Worm (Caenorhabditis elegans): Measurements from ENCODE around the gene Y32H12A.7.
A peak's percentile ranks its signal among the peaks of the same experiment; 100 is the strongest.

Y32H12A.7 gene

ce11 chrIII:5349250-5349649 is 36.0 kb downstream of the Y32H12A.7 start, which contains the start of gene thoc-5 (continued):
- peak; percentile 85 for TF ChIP-seq isw-1 (GFP tag; IDR thresholded peaks at IDR 0.05)
- no peak for TF ChIP-seq pqm-1 (tag; optimal IDR thresholded peaks at IDR 0.05)
- peak; percentile 75 for TF ChIP-seq lin-15B (tag; optimal IDR thresholded peaks at IDR 0.05)
- TF ChIP-seq jun-1 (tag; optimal IDR thresholded peaks at IDR 0.05): peak; percentile 41
- peak; percentile 28 for TF ChIP-seq aly-2 (tag; optimal IDR thresholded peaks at IDR 0.05)
- peak; percentile 61 for TF ChIP-seq lin-39 (tag; optimal IDR thresholded peaks at IDR 0.05)
- peak; percentile 92 for TF ChIP-seq C04F5.9 (tag; optimal IDR thresholded peaks at IDR 0.05)
- TF ChIP-seq nhr-85 (tag): peak; percentile 93
- no peak for TF ChIP-seq pag-3 (tag; optimal IDR thresholded peaks at IDR 0.05; ENCODE audit: borderline replicate concordance, insufficient read depth)
- TF ChIP-seq nhr-77 (tag; optimal IDR thresholded peaks at IDR 0.05): no peak
- peak; percentile 76 for TF ChIP-seq ceh-8 (GFP tag; optimal IDR thresholded peaks at IDR 0.05)
- TF ChIP-seq skn-1 (tag; optimal IDR thresholded peaks at IDR 0.05): peak; percentile 69
- peak; percentile 88 for TF ChIP-seq snu-23 (GFP tag; optimal IDR thresholded peaks at IDR 0.05)
- TF ChIP-seq mdl-1 (tag; optimal IDR thresholded peaks at IDR 0.05): peak in 1 of 2 experiments; percentile 54
- TF ChIP-seq unc-98 (GFP tag; IDR thresholded peaks at IDR 0.05): peak; percentile 96
- TF ChIP-seq nhr-76 (tag; optimal IDR thresholded peaks at IDR 0.05): no peak
- TF ChIP-seq lin-13 (GFP tag; optimal IDR thresholded peaks at IDR 0.05): peak; percentile 67
- TF ChIP-seq hlh-17 (GFP tag; optimal IDR thresholded peaks at IDR 0.05; ENCODE audit: borderline replicate concordance): peak; percentile 93
- TF ChIP-seq efl-1 (optimal IDR thresholded peaks at IDR 0.05): peak; percentile 98 to 99
- TF ChIP-seq efl-1 (GFP tag; optimal IDR thresholded peaks at IDR 0.05 in 1 of 2): peak; percentile 97 to 100
- TF ChIP-seq C34B4.2 (tag; optimal IDR thresholded peaks at IDR 0.05): peak; percentile 35
- TF ChIP-seq fkh-4 (tag; optimal IDR thresholded peaks at IDR 0.05; ENCODE audit: borderline replicate concordance): peak; percentile 99
- peak; percentile 87 to 90 for TF ChIP-seq lsy-2 (tag; optimal IDR thresholded peaks at IDR 0.05)
- TF ChIP-seq nhr-237 (tag; optimal IDR thresholded peaks at IDR 0.05): no peak
- TF ChIP-seq nhr-19 (GFP tag; conservative IDR thresholded peaks at IDR 0.05): peak; percentile 91
- peak; percentile 75 for TF ChIP-seq sup-37 (GFP tag; optimal IDR thresholded peaks at IDR 0.05)
- TF ChIP-seq sox-4 (tag; optimal IDR thresholded peaks at IDR 0.05): peak; percentile 97
- TF ChIP-seq fos-1 (tag; optimal IDR thresholded peaks at IDR 0.05): peak; percentile 34
- TF ChIP-seq rnt-1 (tag; optimal IDR thresholded peaks at IDR 0.05): peak; percentile 100
- peak; percentile 94 for TF ChIP-seq mab-9 (GFP tag; IDR thresholded peaks at IDR 0.05)
- peak; percentile 95 for TF ChIP-seq pax-3 (tag; optimal IDR thresholded peaks at IDR 0.05)
- peak; percentile 97 for TF ChIP-seq dsc-1 (tag; optimal IDR thresholded peaks at IDR 0.05)

- TF ChIP-seq efl-3 (GFP tag; optimal IDR thresholded peaks at IDR 0.05) (no peak), unc-130 (tag; optimal IDR thresholded peaks at IDR 0.05) (no peak), skn-1 (tag; optimal IDR thresholded peaks at IDR 0.05) (no peak), lin-14 (GFP tag; optimal IDR thresholded peaks at IDR 0.05) (no peak), mdl-1 (tag; optimal IDR thresholded peaks at IDR 0.05) (no peak), C04F5.9 (tag; optimal IDR thresholded peaks at IDR 0.05) (no peak), ces-1 (GFP tag; optimal IDR thresholded peaks at IDR 0.05) (no peak), C34B4.2 (tag; optimal IDR thresholded peaks at IDR 0.05) (no peak)
These were observed 39.2 kb downstream of the Y32H12A.7 start, which contains the start of gene glrx-21 for ce11 chrIII:5346017-5346416. glrx-21 (minus strand) TSS chrIII:5346117.

- TF ChIP-seq aha-1 (tag; optimal IDR thresholded peaks at IDR 0.05): no peak
- TF ChIP-seq ceh-82 (tag; optimal IDR thresholded peaks at IDR 0.05): no peak
- no peak for TF ChIP-seq snu-23 (GFP tag; optimal IDR thresholded peaks at IDR 0.05)
- TF ChIP-seq fkh-4 (tag; optimal IDR thresholded peaks at IDR 0.05; ENCODE audit: borderline replicate concordance): no peak
- no peak for TF ChIP-seq unc-98 (GFP tag; IDR thresholded peaks at IDR 0.05)
- no peak for TF ChIP-seq fkh-10 (GFP tag; optimal IDR thresholded peaks at IDR 0.05)
These were observed 40.7 kb downstream of the Y32H12A.7 start for ce11 chrIII:5344561-5344960.
